Worm (Caenorhabditis elegans): ENCODE results near the gene gcst-1.

DNA sequence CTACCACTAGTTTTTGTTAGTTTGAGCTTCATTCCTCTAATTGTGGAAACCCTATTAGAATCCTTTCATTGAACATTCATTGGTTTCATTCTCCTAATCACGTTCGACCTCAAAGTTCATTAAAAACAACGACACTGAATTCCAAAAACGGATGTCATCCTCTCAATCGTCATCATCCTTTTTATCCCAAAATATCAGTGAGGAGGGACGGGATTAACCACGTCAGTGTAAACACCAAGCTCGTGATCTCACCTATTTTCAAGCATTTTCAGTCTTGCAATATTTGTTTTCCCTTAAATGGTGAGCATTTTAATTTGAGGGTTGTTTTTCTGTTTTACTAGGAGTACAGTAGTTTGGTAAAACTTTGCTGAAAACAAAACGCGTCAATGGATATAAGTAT, 8.3 kb upstream of the gcst-1 start:
- TF ChIP-seq lag-1 (GFP tag; IDR thresholded peaks at IDR 0.05): no peak
- TF ChIP-seq unc-62 (GFP tag; optimal IDR thresholded peaks at IDR 0.05): no peak
- no peak for TF ChIP-seq tlf-1 (GFP tag; optimal IDR thresholded peaks at IDR 0.05)
- TF ChIP-seq nhr-120 (GFP tag; IDR thresholded peaks at IDR 0.05): no peak
- TF ChIP-seq sea-2 (GFP tag; IDR thresholded peaks at IDR 0.05): no peak
- no peak for TF ChIP-seq dpl-1 (GFP tag; optimal IDR thresholded peaks at IDR 0.05)
- TF ChIP-seq efl-1 (GFP tag; optimal IDR thresholded peaks at IDR 0.05): no peak

All from whole organism, young adult.